Worm (Caenorhabditis elegans): ENCODE results near the gene prp-39.

DNA sequence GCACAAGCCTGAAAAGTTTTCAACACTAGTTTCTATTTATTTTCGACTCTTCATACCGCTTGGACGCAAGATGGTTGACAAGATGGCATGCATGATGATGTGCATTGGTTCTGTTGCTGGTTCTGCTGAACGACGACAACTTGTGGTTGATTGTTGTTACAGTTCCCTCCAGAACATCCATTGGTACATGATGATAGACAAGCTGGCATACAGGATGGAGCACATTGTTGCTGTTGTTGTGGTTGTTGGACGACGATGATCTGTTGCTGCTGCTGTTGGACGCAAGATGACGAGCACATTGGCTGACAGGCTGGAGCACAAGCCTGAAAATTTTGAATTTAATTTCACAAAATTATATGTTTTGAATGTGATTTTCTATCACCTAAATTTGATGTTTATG lies 10.2 kb downstream of the prp-39 start:
- no peak for TF ChIP-seq ztf-11 (tag; optimal IDR thresholded peaks at IDR 0.05)
- no peak for TF ChIP-seq unc-62 (GFP tag; optimal IDR thresholded peaks at IDR 0.05)
- TF ChIP-seq lin-13 (tag; optimal IDR thresholded peaks at IDR 0.05) = no peak
